Worm (Caenorhabditis elegans): Measurements from ENCODE around the gene Y14H12A.1.

ce11 chrII:4032293-4032692, 39.3 kb downstream of the Y14H12A.1 start, which contains the start of gene K07D4.4:
- TF ChIP-seq hlh-6 (tag; optimal IDR thresholded peaks at IDR 0.05) (no peak), pha-4 (tag; optimal IDR thresholded peaks at IDR 0.05) (no peak), nhr-11 (tag; optimal IDR thresholded peaks at IDR 0.05) (no peak), unc-55 (GFP tag; optimal IDR thresholded peaks at IDR 0.05) (no peak), lin-11 (tag; optimal IDR thresholded peaks at IDR 0.05) (no peak), unc-3 (GFP tag; conservative IDR thresholded peaks at IDR 0.05) (no peak), unc-3 (tag; optimal IDR thresholded peaks at IDR 0.05) (no peak)
